Worm (Caenorhabditis elegans) whole organism, early embryonic: ENCODE results near the gene emb-27.

Experiments used
- ama-1 ChIP-seq: fragments of 150-350 bp; optimal IDR thresholded peaks from 2 replicates; lab custom pipeline; 2014
- ets-7 ChIP-seq: sonication (generic microtip); optimal IDR thresholded peaks from 2 replicates; lab custom pipeline; 2016; ENCODE audit warnings: missing genotype, missing genetic modification characterization, missing compliant biosample characterization
- flt-1 ChIP-seq: fragments of 200-800 bp; sonication (Bioruptor generic); IDR thresholded peaks from 2 replicates; pipeline ENCODE4 v1.3.6; 2022; ENCODE audit warnings: missing genetic modification characterization, missing compliant biosample characterization
- hmg-4 ChIP-seq: fragments of 200-800 bp; sonication (Bioruptor generic); optimal IDR thresholded peaks from 2 replicates; lab custom pipeline; 2018; ENCODE audit warnings: mild to moderate bottlenecking, missing genetic modification characterization, missing compliant biosample characterization
- hnd-1 ChIP-seq: sonication (generic microtip); optimal IDR thresholded peaks from 2 replicates; lab custom pipeline; 2016; ENCODE audit warnings: missing genetic modification characterization, missing compliant biosample characterization
- scrt-1 ChIP-seq: fragments of 200-800 bp; sonication (Bioruptor generic); IDR thresholded peaks from 2 replicates; pipeline ENCODE4 v1.3.6; 2022; ENCODE audit warnings: missing genetic modification characterization, missing compliant biosample characterization

- no peak for TF ChIP-seq ama-1 (lab: Kevin White, UChicago)
- TF ChIP-seq flt-1 = no peak
- TF ChIP-seq hnd-1 (tag; lab: Kevin White, UChicago) = no peak
- no peak for TF ChIP-seq hmg-4 (GFP tag; lab: Kevin White, UChicago)
- no peak for TF ChIP-seq scrt-1
- no peak for TF ChIP-seq ets-7
These were observed 35.4 kb downstream of the emb-27 start for ce11 chrII:8126617-8127016.
